Worm (Caenorhabditis elegans) whole organism, L2 larva: ENCODE measurements around the gene rde-4.
"Not testable (repeated sequence)": the region's sequence is repeated elsewhere in the genome, so short reads cannot be mapped to it uniquely, and the experiment has no call there.

ENCODE experiments used
- aly-2 ChIP-seq: fragments of 150-350 bp; optimal IDR thresholded peaks from 2 replicates; lab custom pipeline; 2014; ENCODE audit warnings: missing biosample characterization, missing genetic modification characterization
- elt-1 ChIP-seq: fragments of 150-350 bp; optimal IDR thresholded peaks from 2 replicates; lab custom pipeline; 2014; ENCODE audit warnings: missing biosample characterization, missing genetic modification characterization
- elt-3 ChIP-seq: sonication (generic microtip); optimal IDR thresholded peaks from 2 replicates; lab custom pipeline; 2017; ENCODE audit warnings: missing biosample characterization, missing genetic modification characterization
- lin-11 ChIP-seq: fragments of 150-350 bp; sonication (generic microtip); optimal IDR thresholded peaks from 2 replicates; lab custom pipeline; 2014; ENCODE audit warnings: missing biosample characterization, missing genetic modification characterization, inconsistent platforms, mixed read lengths
- lin-13 ChIP-seq: fragments of 150-350 bp; optimal IDR thresholded peaks from 2 replicates; lab custom pipeline; 2014; ENCODE audit warnings: missing biosample characterization, missing genetic modification reagents, missing genetic modification characterization
- mbf-1 ChIP-seq: sonication (generic microtip); optimal IDR thresholded peaks from 2 replicates; lab custom pipeline; 2017; ENCODE audit warnings: missing biosample characterization, missing genetic modification characterization
- sma-3 ChIP-seq: sonication (generic microtip); optimal IDR thresholded peaks from 2 replicates; lab custom pipeline; 2016; ENCODE audit warnings: missing genetic modification reagents, missing genetic modification characterization, missing compliant biosample characterization
- sma-9 ChIP-seq, 2 experiments: fragments of 150-350 bp in 1 of 2; sonication (generic microtip) in 1 of 2; optimal IDR thresholded peaks; 2 replicates each; lab custom pipeline; 2014 to 2016; ENCODE audit warnings: missing genetic modification characterization in 2 of 2, mild to moderate bottlenecking in 1 of 2, missing biosample characterization in 1 of 2, missing compliant biosample characterization in 1 of 2, missing genetic modification reagents in 1 of 2, moderate library complexity in 1 of 2
- snpc-4 ChIP-seq: fragments of 150-350 bp; optimal IDR thresholded peaks from 2 replicates; lab custom pipeline; 2014; ENCODE audit warnings: missing biosample characterization, missing genetic modification characterization
- unc-39 ChIP-seq: fragments of 150-350 bp; optimal IDR thresholded peaks from 2 replicates; lab custom pipeline; 2014; ENCODE audit warnings: missing biosample characterization, missing genetic modification characterization

DNA sequence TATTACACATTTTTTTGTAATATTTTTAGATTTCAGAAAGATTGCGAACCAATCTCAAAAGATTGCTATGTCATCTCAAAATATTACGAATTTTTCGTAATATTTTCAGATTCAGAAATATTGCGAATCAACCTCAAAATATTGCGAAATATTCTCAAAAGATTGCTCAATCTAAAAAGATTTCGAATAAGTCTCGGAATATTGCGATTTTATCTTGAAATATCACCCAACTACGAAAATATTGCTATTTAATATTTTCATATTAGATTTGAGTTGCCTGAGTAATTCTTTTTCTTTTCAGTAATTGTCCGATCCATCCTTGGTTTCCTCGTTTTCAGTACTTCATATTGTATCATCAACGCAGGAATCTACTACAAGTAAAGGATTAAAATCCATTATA, 3.4 kb upstream of the rde-4 start, which contains the start of gene Y70G10A.4:
- TF ChIP-seq lin-11 (tag; lab: Kevin White, UChicago); elt-3 (tag; lab: Kevin White, UChicago); mbf-1 (tag; lab: Kevin White, UChicago); snpc-4 (tag; lab: Kevin White, UChicago); aly-2 (tag; lab: Kevin White, UChicago); elt-1 (tag; lab: Kevin White, UChicago); unc-39; sma-9 (GFP tag; optimal IDR thresholded peaks at IDR 0.05; lab: Kevin White, UChicago); sma-9 (tag; optimal IDR thresholded peaks at IDR 0.05; lab: Kevin White, UChicago); lin-13 (GFP tag; lab: Kevin White, UChicago); sma-3 (GFP tag; lab: Kevin White, UChicago): not testable (repeated sequence)
